Fruit fly (Drosophila melanogaster): ENCODE measurements around the gene RpS20.

DNA sequence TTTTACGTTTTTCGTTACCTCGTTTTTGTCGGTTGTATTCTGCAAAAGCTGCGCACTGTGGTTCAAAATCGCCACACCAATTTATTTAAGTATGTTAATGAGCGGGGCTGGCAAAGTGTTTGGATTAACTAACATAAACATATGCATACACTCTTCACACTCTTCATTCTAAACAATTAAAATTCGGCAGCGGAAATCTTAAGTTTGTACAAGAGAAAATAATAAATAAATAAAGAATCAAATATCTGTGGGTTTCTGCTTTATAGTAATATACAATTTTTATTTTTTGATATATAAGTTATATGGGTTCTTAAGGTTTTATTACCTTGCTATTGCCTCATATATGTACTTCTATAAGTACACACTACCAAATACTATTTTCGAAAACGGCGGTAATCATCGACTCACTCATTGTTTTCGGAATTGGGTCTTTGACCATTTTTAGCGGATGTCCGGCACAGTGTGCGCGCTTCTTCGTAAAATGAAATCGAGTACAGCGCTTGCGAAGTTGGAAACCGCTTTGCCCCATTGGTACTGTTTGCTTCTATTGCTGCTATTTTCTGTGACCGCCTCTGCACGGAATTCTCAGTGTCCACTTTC lies 14.4 kb downstream of the RpS20 start:
- TF ChIP-seq CG8478 (optimal IDR thresholded peaks at IDR 0.05) (no peak), CTCF (optimal IDR thresholded peaks at IDR 0.05) (no peak)

Data from S2 (cell line).